Fruit fly (Drosophila melanogaster): ENCODE measurements around the gene Bgb.

DNA sequence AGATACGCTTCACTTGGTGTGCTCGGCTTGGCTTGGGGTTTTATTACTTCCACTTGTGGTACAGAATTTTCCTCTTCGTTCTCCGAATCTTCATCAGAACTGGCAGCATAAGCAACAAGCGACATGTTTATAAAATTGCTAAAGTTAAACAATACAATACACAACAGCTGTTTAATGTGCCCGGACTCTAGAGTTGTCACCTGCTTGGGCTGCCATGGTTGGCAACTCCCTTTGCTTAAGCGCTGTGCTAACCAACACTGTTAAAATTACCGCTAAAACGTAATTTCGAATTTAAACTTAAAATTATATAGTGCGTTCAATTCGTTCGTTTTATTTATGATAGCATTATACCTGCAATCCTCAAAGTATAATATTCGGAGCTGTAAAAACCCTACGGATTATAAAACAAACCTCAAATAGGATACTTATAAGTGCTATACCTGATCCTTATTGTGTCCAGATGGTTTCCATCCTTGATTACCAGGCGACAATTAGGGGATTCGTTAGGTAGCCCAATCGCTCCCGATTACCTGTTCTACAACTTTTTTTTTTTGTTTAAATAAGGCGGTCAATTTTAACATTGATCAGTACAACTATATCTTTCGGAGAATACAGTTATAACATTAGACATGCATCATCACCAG, 7.9 kb downstream of the Bgb start, which contains the start of the genes CG17249 and Bro:
- no peak for TF ChIP-seq psq (optimal IDR thresholded peaks at IDR 0.05)
- no peak for TF ChIP-seq CG8478 (optimal IDR thresholded peaks at IDR 0.05)
